Worm (Caenorhabditis elegans): ENCODE results near the gene K02F3.9.

DNA sequence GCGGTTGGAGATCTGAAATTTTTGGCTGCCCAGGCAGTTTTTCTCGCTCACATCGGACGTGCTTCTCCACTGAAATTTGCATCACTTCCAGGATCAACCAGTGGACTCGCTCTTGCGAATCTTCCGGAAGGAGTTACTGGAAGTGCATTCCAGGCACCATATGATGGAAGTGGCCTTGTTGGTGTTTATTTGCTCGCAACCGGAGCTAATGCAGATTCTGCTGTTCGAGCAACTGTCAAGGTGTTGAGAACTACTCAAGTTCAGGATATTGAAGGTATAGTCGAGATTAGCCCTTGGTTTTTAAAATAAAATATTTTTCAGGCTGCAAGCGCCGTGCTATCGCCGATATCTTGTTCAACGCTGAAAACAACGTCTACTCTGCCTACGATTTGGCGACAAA is 39.7 kb upstream of the K02F3.9 start:
- TF ChIP-seq klf-2 (GFP tag; conservative IDR thresholded peaks at IDR 0.05) (no peak), ref-1 (GFP tag; conservative IDR thresholded peaks at IDR 0.05) (no peak)

All from whole organism, midembryonic.